Worm (Caenorhabditis elegans) whole organism, mixed stage, embryonic: ENCODE data around the gene frpr-19.

ENCODE experiments used
- M03D4.4 ChIP-seq: sonication (generic microtip); optimal IDR thresholded peaks from 2 replicates; lab custom pipeline; 2017; ENCODE audit warnings: mild to moderate bottlenecking, missing genetic modification characterization, missing compliant biosample characterization
- blmp-1 ChIP-seq: fragments of 150-350 bp; optimal IDR thresholded peaks from 2 replicates; lab custom pipeline; 2014; ENCODE audit warnings: missing biosample characterization, missing genetic modification characterization
- ceh-39 ChIP-seq: fragments of 150-350 bp; optimal IDR thresholded peaks from 2 replicates; lab custom pipeline; 2014; ENCODE audit warnings: missing biosample characterization, missing genetic modification characterization
- ces-1 ChIP-seq: fragments of 150-350 bp; optimal IDR thresholded peaks from 2 replicates; lab custom pipeline; 2014; ENCODE audit warnings: missing biosample characterization, missing genetic modification reagents, missing genetic modification characterization
- elt-3 ChIP-seq: fragments of 150-350 bp; optimal IDR thresholded peaks from 2 replicates; lab custom pipeline; 2014; ENCODE audit warnings: missing biosample characterization, missing genetic modification characterization
- mab-5 ChIP-seq: fragments of 150-350 bp; optimal IDR thresholded peaks from 2 replicates; lab custom pipeline; 2014; ENCODE audit warnings: missing biosample characterization, missing genetic modification characterization
- nhr-12 ChIP-seq: fragments of 150-350 bp; optimal IDR thresholded peaks from 2 replicates; lab custom pipeline; 2014; ENCODE audit warnings: missing biosample characterization, missing genetic modification characterization
- nhr-237 ChIP-seq: fragments of 150-350 bp; optimal IDR thresholded peaks from 2 replicates; lab custom pipeline; 2014; ENCODE audit warnings: missing biosample characterization, missing genetic modification characterization
- nhr-28 ChIP-seq: fragments of 150-350 bp; optimal IDR thresholded peaks from 2 replicates; lab custom pipeline; 2014; ENCODE audit warnings: missing biosample characterization, missing genetic modification characterization
- nhr-76 ChIP-seq: sonication (generic microtip); optimal IDR thresholded peaks from 2 replicates; lab custom pipeline; 2017; ENCODE audit warnings: missing biosample characterization, missing genetic modification characterization
- pha-4 ChIP-seq: fragments of 150-350 bp; optimal IDR thresholded peaks from 2 replicates; lab custom pipeline; 2018; ENCODE audit warnings: missing biosample characterization, missing genetic modification reagents, missing genetic modification characterization
- unc-39 ChIP-seq: fragments of 150-350 bp; optimal IDR thresholded peaks from 2 replicates; lab custom pipeline; 2014; ENCODE audit warnings: missing biosample characterization, missing genetic modification characterization
- ztf-11 ChIP-seq: fragments of 150-350 bp; optimal IDR thresholded peaks from 2 replicates; lab custom pipeline; 2014; ENCODE audit warnings: missing biosample characterization, missing genetic modification characterization

- TF ChIP-seq nhr-76 (tag; lab: Kevin White, UChicago) = no peak
- no peak for TF ChIP-seq ztf-11 (tag; lab: Kevin White, UChicago)
- no peak for TF ChIP-seq pha-4 (tag; lab: Kevin White, UChicago)
- TF ChIP-seq ceh-39 (tag; lab: Kevin White, UChicago) = no peak
- TF ChIP-seq mab-5 (tag; lab: Kevin White, UChicago) = no peak
- no peak for TF ChIP-seq ces-1
- no peak for TF ChIP-seq blmp-1 (tag; lab: Kevin White, UChicago)
- no peak for TF ChIP-seq nhr-28 (tag; lab: Kevin White, UChicago)
- TF ChIP-seq unc-39 (tag; lab: Kevin White, UChicago) = no peak
- no peak for TF ChIP-seq nhr-12 (tag; lab: Kevin White, UChicago)
- TF ChIP-seq nhr-237 = no peak
- no peak for TF ChIP-seq M03D4.4 (tag; lab: Kevin White, UChicago)
- no peak for TF ChIP-seq elt-3
These were observed 45.9 kb upstream of the frpr-19 start for ce11 chrIV:1827362-1827761.
